Fruit fly (Drosophila melanogaster) S2 (cell line): Measurements from ENCODE around the gene Lcp65Ag2.
"Not testable (repeated sequence)": the region's sequence is repeated elsewhere in the genome, so short reads cannot be mapped to it uniquely, and the experiment has no call there.

Experiments
- CG8478 ChIP-seq: fragments of >200 bp; optimal IDR thresholded peaks from 2 replicates; lab custom pipeline; 2018
- CTCF ChIP-seq, 2 experiments: fragments of >200 bp; optimal IDR thresholded peaks; 2 replicates each; lab custom pipeline; 2018

Lcp65Ag2 gene

DNA sequence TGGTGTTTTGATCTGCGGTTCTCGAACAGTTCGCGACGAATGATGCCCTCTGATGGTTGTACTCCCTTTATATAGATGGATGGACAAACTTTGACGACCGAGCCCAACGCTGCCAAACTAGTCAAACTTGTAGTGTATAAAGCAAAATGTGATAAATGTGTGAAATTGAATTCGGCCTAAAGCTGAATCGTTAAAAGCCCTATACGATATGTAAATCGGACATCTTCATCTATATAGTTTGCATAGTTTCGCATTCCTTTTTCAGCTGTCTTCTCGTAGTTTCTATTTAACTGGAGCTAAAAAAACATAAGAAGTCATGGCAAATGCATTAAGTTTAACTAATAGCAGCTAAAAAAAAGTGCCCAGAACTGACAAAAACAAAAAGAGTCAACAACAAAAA, at the start of gene Lcp65Ag2:
TSS of gene Lcp65Ag2 (minus strand) at position 48 of the 400 bp plus-strand sequence.
- TF ChIP-seq CG8478 (lab: Kevin White, UChicago) (no peak), CTCF (optimal IDR thresholded peaks at IDR 0.05; lab: Kevin White, UChicago) (no peak)

DNA sequence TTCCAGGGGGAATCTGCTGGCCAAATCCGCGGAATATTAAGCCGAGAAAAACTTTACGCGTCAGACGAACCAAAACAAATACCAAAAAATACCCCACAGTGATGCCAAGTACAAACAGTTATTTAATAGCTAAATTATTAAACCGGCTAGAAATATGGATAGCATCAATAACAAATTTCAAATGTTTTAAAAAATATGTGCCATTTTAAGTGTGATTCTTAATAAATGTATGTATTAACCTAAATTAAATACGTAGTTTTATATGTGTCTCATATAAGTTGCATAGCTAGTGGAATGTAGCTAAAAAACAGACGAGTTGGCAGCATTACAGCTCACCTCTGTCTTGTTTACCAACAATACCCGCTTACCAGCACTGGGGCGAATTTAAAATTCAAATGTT, 48.4 kb upstream of the Lcp65Ag2 start, which contains the start of gene CG10274:
TSS of gene CG10274 (minus strand) at position 54 of the 400 bp plus-strand sequence.
- TF ChIP-seq CG8478 (lab: Kevin White, UChicago) = no peak
- no peak for TF ChIP-seq CTCF (optimal IDR thresholded peaks at IDR 0.05; lab: Kevin White, UChicago)

dm6 chr3L:6173826-6174255, 40.4 kb upstream of the Lcp65Ag2 start, which contains the start of the genes fmt and CG7376:
Gene fmt (minus strand): TSS chr3L:6173880.
Gene CG7376 (plus strand): TSS chr3L:6174248.
- TF ChIP-seq CTCF (optimal IDR thresholded peaks at IDR 0.05; lab: Kevin White, UChicago) = no peak
- no peak for TF ChIP-seq CG8478 (lab: Kevin White, UChicago)

- TF ChIP-seq CTCF (optimal IDR thresholded peaks at IDR 0.05; lab: Kevin White, UChicago) (no peak), CG8478 (lab: Kevin White, UChicago) (no peak)
Measured at dm6 chr3L:6162483-6163128, 29.2 kb upstream of the Lcp65Ag2 start, which contains the start of gene Prdm13. Gene Prdm13 (plus strand): TSS chr3L:6163127.

dm6 chr3L:6161997-6162396, 28.6 kb upstream of the Lcp65Ag2 start:
- no peak for TF ChIP-seq CTCF (optimal IDR thresholded peaks at IDR 0.05; lab: Kevin White, UChicago)
- TF ChIP-seq CG8478 (lab: Kevin White, UChicago) = no peak

- TF ChIP-seq CTCF (optimal IDR thresholded peaks at IDR 0.05; lab: Kevin White, UChicago) (no peak), CG8478 (lab: Kevin White, UChicago) (no peak)
Measured at dm6 chr3L:6160514-6160913, 27.1 kb upstream of the Lcp65Ag2 start, which contains the start of gene Cpr65Az. Gene Cpr65Az (plus strand): TSS chr3L:6160814.

DNA sequence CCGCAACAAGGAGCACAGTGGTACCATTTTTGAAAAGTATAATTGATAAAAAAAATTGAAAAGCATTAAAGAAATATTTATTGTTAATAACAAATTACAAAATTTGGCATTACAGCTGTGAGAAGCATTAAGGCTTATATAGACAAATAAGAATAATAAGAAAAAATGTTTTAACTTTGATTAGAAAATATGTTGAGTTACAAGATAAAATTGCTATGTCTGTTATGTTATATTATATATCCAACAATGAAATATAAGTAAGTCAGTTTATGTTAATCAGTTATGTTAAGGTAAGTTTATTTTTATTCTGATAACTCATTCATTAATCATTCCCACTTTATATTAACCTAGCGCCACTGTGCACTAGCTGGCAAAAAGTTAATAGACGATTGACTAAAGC, 26.5 kb upstream of the Lcp65Ag2 start:
- no peak for TF ChIP-seq CTCF (optimal IDR thresholded peaks at IDR 0.05; lab: Kevin White, UChicago)
- no peak for TF ChIP-seq CG8478 (lab: Kevin White, UChicago)

- no peak for TF ChIP-seq CG8478 (lab: Kevin White, UChicago)
- TF ChIP-seq CTCF (optimal IDR thresholded peaks at IDR 0.05; lab: Kevin White, UChicago) = no peak
Measured at dm6 chr3L:6158530-6158929, 25.1 kb upstream of the Lcp65Ag2 start, which contains the start of gene Cpr65Ay. Gene Cpr65Ay (minus strand): TSS chr3L:6158630.

DNA sequence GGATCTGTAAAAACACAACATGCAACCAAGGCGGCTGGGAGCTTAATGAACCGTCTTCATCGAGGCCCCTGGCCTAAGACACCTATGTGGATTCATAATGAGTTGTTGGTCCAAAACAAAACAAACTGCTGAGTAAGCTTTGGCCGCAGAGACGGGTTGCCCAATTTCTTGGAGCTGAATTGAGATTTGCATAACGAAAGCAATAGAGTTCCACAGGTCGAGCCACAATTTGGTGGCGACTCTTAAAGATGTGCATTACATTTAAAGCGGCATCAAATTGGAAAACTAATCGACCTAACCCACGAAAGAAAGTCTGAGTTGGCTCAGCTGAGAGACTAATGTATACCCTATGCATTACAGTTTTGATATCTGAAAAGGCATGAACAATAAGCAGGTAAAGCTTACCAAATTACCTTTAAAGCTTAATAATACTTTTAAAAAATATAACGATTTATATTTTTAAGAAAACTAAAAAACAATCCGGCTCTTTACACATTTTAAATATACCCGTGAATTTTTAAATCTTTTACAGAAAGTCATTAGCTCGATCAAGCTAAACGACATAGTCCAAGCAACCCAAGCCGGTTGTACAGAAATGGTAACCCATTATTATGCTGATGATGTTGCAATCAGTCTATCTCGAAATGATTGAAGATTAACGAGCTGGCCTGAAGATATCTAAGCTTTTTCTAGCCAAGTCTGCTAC, 24.1 kb upstream of the Lcp65Ag2 start, which contains the start of gene CG13297:
TSS of gene CG13297 (minus strand) at position 51 of the 706 bp plus-strand sequence.
- no peak for TF ChIP-seq CG8478 (lab: Kevin White, UChicago)
- no peak for TF ChIP-seq CTCF (optimal IDR thresholded peaks at IDR 0.05; lab: Kevin White, UChicago)

dm6 chr3L:6154951-6155394, 21.6 kb upstream of the Lcp65Ag2 start:
- TF ChIP-seq CG8478 (lab: Kevin White, UChicago) = no peak
- no peak for TF ChIP-seq CTCF (optimal IDR thresholded peaks at IDR 0.05; lab: Kevin White, UChicago)

DNA sequence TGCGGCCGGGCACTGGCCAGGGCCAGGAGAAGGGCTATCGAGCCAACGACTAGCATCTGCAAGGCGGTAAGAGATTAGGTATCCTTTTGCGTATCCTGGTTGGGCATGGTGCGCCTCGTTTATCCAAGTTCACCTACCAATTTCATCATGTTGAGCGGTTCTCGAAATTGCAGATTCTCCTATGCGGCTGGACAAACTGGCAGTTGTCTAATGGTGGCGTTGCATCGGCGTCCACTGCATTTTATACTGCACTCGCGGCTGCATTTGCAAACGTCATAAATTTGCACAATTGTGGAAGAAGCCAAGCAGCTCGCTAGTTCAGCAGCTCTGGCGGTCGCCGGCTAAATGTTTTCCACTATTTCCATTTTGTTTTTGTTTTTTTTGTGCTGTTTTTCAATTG, 19.1 kb upstream of the Lcp65Ag2 start, which contains the start of gene Acp65Aa:
TSS of gene Acp65Aa (minus strand) at position 215 of the 400 bp plus-strand sequence.
- no peak for TF ChIP-seq CG8478 (lab: Kevin White, UChicago)
- TF ChIP-seq CTCF (optimal IDR thresholded peaks at IDR 0.05; lab: Kevin White, UChicago) = no peak

dm6 chr3L:6150757-6151354, 17.5 kb upstream of the Lcp65Ag2 start, which contains the start of the genes Cpr65Ax2 and Lcp65Aa:
Gene Cpr65Ax2 (minus strand): TSS chr3L:6150857.
Gene Lcp65Aa (plus strand): TSS chr3L:6151304.
- not testable (repeated sequence) for TF ChIP-seq CTCF (optimal IDR thresholded peaks at IDR 0.05; lab: Kevin White, UChicago); CG8478 (lab: Kevin White, UChicago)

- TF ChIP-seq CG8478 (lab: Kevin White, UChicago); CTCF (optimal IDR thresholded peaks at IDR 0.05; lab: Kevin White, UChicago): not testable (repeated sequence)
Measured at dm6 chr3L:6149248-6149647, 15.9 kb upstream of the Lcp65Ag2 start, which contains the start of gene Lcp65Ab1. Gene Lcp65Ab1 (plus strand): TSS chr3L:6149548.

DNA sequence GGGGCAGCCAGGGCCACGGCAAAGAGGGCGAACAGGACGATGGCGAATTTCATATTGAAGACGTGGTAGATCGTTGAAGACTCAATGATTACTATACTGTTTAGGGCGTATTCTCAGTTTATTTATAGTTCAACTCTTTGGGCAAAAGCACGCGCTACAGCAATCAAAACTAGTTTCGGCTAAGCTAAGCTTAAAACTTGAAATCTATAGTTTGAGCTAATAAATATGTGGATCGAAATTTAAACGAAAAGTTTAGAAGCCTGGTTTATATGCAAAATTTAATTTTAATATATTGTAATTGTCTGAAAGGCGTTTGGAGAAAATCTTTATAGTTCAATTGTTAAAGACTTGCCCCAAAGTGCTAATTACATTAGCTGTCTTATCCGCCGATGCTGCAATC, 14.5 kb upstream of the Lcp65Ag2 start, which contains the start of gene Cpr65Ax1:
TSS of gene Cpr65Ax1 (minus strand) at position 101 of the 400 bp plus-strand sequence.
- TF ChIP-seq CTCF (optimal IDR thresholded peaks at IDR 0.05; lab: Kevin White, UChicago); CG8478 (lab: Kevin White, UChicago): not testable (repeated sequence)
